Worm (Caenorhabditis elegans) whole organism, late embryonic: ENCODE data around the gene pot-2.
A peak's percentile ranks its signal among the peaks of the same experiment; 100 is the strongest.

Experiments
- F13H6.1 ChIP-seq: sonication (generic microtip); optimal IDR thresholded peaks from 2 replicates; lab custom pipeline; 2016; ENCODE audit warnings: missing genetic modification characterization, missing compliant biosample characterization
- K09A11.1 ChIP-seq: sonication (generic microtip); optimal IDR thresholded peaks from 2 replicates; lab custom pipeline; 2017; ENCODE audit warnings: antibody characterized with exemption, mild to moderate bottlenecking, missing genetic modification characterization, missing compliant biosample characterization; ENCODE audit not compliant: insufficient read depth
- Y22D7AL.16 ChIP-seq: sonication (generic microtip); optimal IDR thresholded peaks from 2 replicates; lab custom pipeline; 2016; ENCODE audit warnings: missing genetic modification characterization, missing compliant biosample characterization
- ahr-1 ChIP-seq: sonication (generic microtip); optimal IDR thresholded peaks from 2 replicates; lab custom pipeline; 2016; ENCODE audit warnings: missing genetic modification characterization, missing compliant biosample characterization
- ama-1 ChIP-seq: fragments of 150-350 bp; optimal IDR thresholded peaks from 2 replicates; lab custom pipeline; 2014
- ceh-14 ChIP-seq: sonication (generic microtip); optimal IDR thresholded peaks from 2 replicates; lab custom pipeline; 2016; ENCODE audit warnings: missing genotype, missing genetic modification characterization, missing compliant biosample characterization
- ceh-18 ChIP-seq: sonication (generic microtip); optimal IDR thresholded peaks from 2 replicates; lab custom pipeline; 2016; ENCODE audit warnings: missing genetic modification characterization, missing compliant biosample characterization
- ceh-2 ChIP-seq: sonication (generic microtip); optimal IDR thresholded peaks from 2 replicates; lab custom pipeline; 2016; ENCODE audit warnings: missing genotype, missing genetic modification characterization, missing compliant biosample characterization
- ceh-24 ChIP-seq: sonication (generic microtip); optimal IDR thresholded peaks from 2 replicates; lab custom pipeline; 2016; ENCODE audit warnings: mild to moderate bottlenecking, missing genetic modification characterization, missing compliant biosample characterization
- ceh-30 ChIP-seq: fragments of 150-350 bp; optimal IDR thresholded peaks from 2 replicates; lab custom pipeline; 2014; ENCODE audit warnings: missing biosample characterization, missing genetic modification characterization
- ceh-31 ChIP-seq: sonication (generic microtip); optimal IDR thresholded peaks from 2 replicates; lab custom pipeline; 2016; ENCODE audit warnings: missing genetic modification characterization, missing compliant biosample characterization
- ceh-48 ChIP-seq: sonication (generic microtip); optimal IDR thresholded peaks from 2 replicates; lab custom pipeline; 2016; ENCODE audit warnings: missing genetic modification characterization, inconsistent platforms, missing compliant biosample characterization
- ceh-6 ChIP-seq: fragments of 200-800 bp; sonication (Bioruptor generic); optimal IDR thresholded peaks from 2 replicates; lab custom pipeline; 2018; ENCODE audit warnings: mild to moderate bottlenecking, missing genetic modification characterization, missing compliant biosample characterization
- ceh-9 ChIP-seq: sonication (generic microtip); optimal IDR thresholded peaks from 2 replicates; lab custom pipeline; 2016; ENCODE audit warnings: mild to moderate bottlenecking, missing genetic modification characterization, inconsistent platforms, missing compliant biosample characterization
- dmd-4 ChIP-seq: sonication (generic microtip); optimal IDR thresholded peaks from 2 replicates; lab custom pipeline; 2016; ENCODE audit warnings: borderline replicate concordance, missing genetic modification characterization, missing compliant biosample characterization
- dve-1 ChIP-seq: sonication (generic microtip); optimal IDR thresholded peaks from 2 replicates; lab custom pipeline; 2017; ENCODE audit warnings: antibody characterized with exemption, mild to moderate bottlenecking, missing genetic modification characterization, missing compliant biosample characterization
- elt-2 ChIP-seq: sonication (generic microtip); optimal IDR thresholded peaks from 2 replicates; lab custom pipeline; 2016; ENCODE audit warnings: missing genetic modification reagents, missing genetic modification characterization, missing compliant biosample characterization
- ets-4 ChIP-seq: sonication (generic microtip); optimal IDR thresholded peaks from 2 replicates; lab custom pipeline; 2016; ENCODE audit warnings: missing genetic modification characterization, missing compliant biosample characterization
- fax-1 ChIP-seq: sonication (generic microtip); optimal IDR thresholded peaks from 2 replicates; lab custom pipeline; 2016; ENCODE audit warnings: missing genotype, missing genetic modification characterization, missing compliant biosample characterization
- fkh-10 ChIP-seq: fragments of 150-350 bp; optimal IDR thresholded peaks from 2 replicates; lab custom pipeline; 2014; ENCODE audit warnings: missing biosample characterization, missing genetic modification reagents, missing genetic modification characterization
- fkh-6 ChIP-seq: sonication (generic microtip); optimal IDR thresholded peaks from 2 replicates; lab custom pipeline; 2016; ENCODE audit warnings: missing genetic modification characterization, missing compliant biosample characterization
- gmeb-2 ChIP-seq: sonication (generic microtip); optimal IDR thresholded peaks from 2 replicates; lab custom pipeline; 2016; ENCODE audit warnings: missing genetic modification characterization, inconsistent platforms, missing compliant biosample characterization
- hlh-15 ChIP-seq: sonication (generic microtip); optimal IDR thresholded peaks from 2 replicates; lab custom pipeline; 2016; ENCODE audit warnings: missing genetic modification characterization, missing compliant biosample characterization
- hlh-30 ChIP-seq: sonication (generic microtip); optimal IDR thresholded peaks from 2 replicates; lab custom pipeline; 2017; ENCODE audit warnings: antibody characterized with exemption, missing genetic modification characterization, missing compliant biosample characterization; ENCODE audit not compliant: insufficient read depth
- lim-6 ChIP-seq: sonication (generic microtip); optimal IDR thresholded peaks from 2 replicates; lab custom pipeline; 2016; ENCODE audit warnings: missing genetic modification characterization, missing compliant biosample characterization
- lin-11 ChIP-seq: fragments of 200-800 bp; sonication (Bioruptor generic); optimal IDR thresholded peaks from 2 replicates; lab custom pipeline; 2018; ENCODE audit warnings: mild to moderate bottlenecking, missing genetic modification characterization, missing compliant biosample characterization
- madf-2 ChIP-seq: sonication (generic microtip); optimal IDR thresholded peaks from 2 replicates; lab custom pipeline; 2017; ENCODE audit warnings: missing genetic modification characterization, missing compliant biosample characterization
- mec-3 ChIP-seq: sonication (generic microtip); optimal IDR thresholded peaks from 2 replicates; lab custom pipeline; 2016; ENCODE audit warnings: borderline replicate concordance, missing genetic modification characterization, missing compliant biosample characterization
- nfya-1 ChIP-seq: sonication (generic microtip); optimal IDR thresholded peaks from 2 replicates; lab custom pipeline; 2017; ENCODE audit warnings: missing genetic modification characterization, mild to moderate bottlenecking, missing compliant biosample characterization, antibody characterized with exemption, moderate library complexity
- nhr-11 ChIP-seq: fragments of 150-350 bp; optimal IDR thresholded peaks from 2 replicates; lab custom pipeline; 2014; ENCODE audit warnings: missing biosample characterization, missing genetic modification characterization
- nhr-232 ChIP-seq: sonication (generic microtip); optimal IDR thresholded peaks from 2 replicates; lab custom pipeline; 2016; ENCODE audit warnings: missing genetic modification characterization, missing compliant biosample characterization
- npax-4 ChIP-seq: sonication (generic microtip); optimal IDR thresholded peaks from 2 replicates; lab custom pipeline; 2016; ENCODE audit warnings: missing genetic modification characterization, missing compliant biosample characterization
- pag-3 ChIP-seq: sonication (generic microtip); optimal IDR thresholded peaks from 2 replicates; lab custom pipeline; 2016; ENCODE audit warnings: missing compliant biosample characterization, missing genetic modification characterization, borderline replicate concordance
- pat-9 ChIP-seq: fragments of 200-800 bp; sonication (Bioruptor generic); optimal IDR thresholded peaks from 2 replicates; lab custom pipeline; 2018; ENCODE audit warnings: mild to moderate bottlenecking, missing genetic modification characterization, moderate library complexity, missing compliant biosample characterization
- pax-1 ChIP-seq: fragments of 150-350 bp; optimal IDR thresholded peaks from 2 replicates; lab custom pipeline; 2014; ENCODE audit warnings: missing biosample characterization, missing genetic modification characterization
- pha-2 ChIP-seq: sonication (generic microtip); optimal IDR thresholded peaks from 2 replicates; lab custom pipeline; 2017; ENCODE audit warnings: mild to moderate bottlenecking, missing genetic modification characterization, missing compliant biosample characterization
- pha-4 ChIP-seq: fragments of 150-350 bp; optimal IDR thresholded peaks from 2 replicates; lab custom pipeline; 2018; ENCODE audit warnings: missing biosample characterization, missing genetic modification reagents, missing genetic modification characterization
- sox-2 ChIP-seq: fragments of 200-800 bp; sonication (Bioruptor generic); IDR thresholded peaks from 2 replicates; pipeline ENCODE4 v1.3.6; 2022; ENCODE audit warnings: missing genetic modification reagents, missing genetic modification characterization, missing compliant biosample characterization
- syd-9 ChIP-seq: sonication (generic microtip); optimal IDR thresholded peaks from 2 replicates; lab custom pipeline; 2016; ENCODE audit warnings: mild to moderate bottlenecking, missing genetic modification characterization, moderate library complexity, missing compliant biosample characterization
- tbx-7 ChIP-seq: sonication (generic microtip); optimal IDR thresholded peaks from 2 replicates; lab custom pipeline; 2016; ENCODE audit warnings: missing genotype, missing genetic modification characterization, missing compliant biosample characterization
- ttx-3 ChIP-seq: sonication (generic microtip); optimal IDR thresholded peaks from 2 replicates; lab custom pipeline; 2016; ENCODE audit warnings: missing genetic modification reagents, missing genetic modification characterization, missing compliant biosample characterization
- unc-3 ChIP-seq, 2 experiments: fragments of 200-800 bp in 1 of 2; sonication (Bioruptor generic) in 1 of 2; sonication (generic microtip) in 1 of 2; conservative IDR thresholded peaks in 1 of 2; optimal IDR thresholded peaks in 1 of 2; 2 replicates each; pipeline versions ENCODE4 v1.3.6 to Lab custom; 2016 to 2022; ENCODE audit warnings: missing compliant biosample characterization in 2 of 2, missing genetic modification characterization in 2 of 2, missing genetic modification reagents in 1 of 2
- unc-55 ChIP-seq: sonication (generic microtip); optimal IDR thresholded peaks from 2 replicates; lab custom pipeline; 2017; ENCODE audit warnings: missing biosample characterization, missing genetic modification reagents, missing genetic modification characterization
- zip-5 ChIP-seq: sonication (generic microtip); optimal IDR thresholded peaks from 2 replicates; lab custom pipeline; 2016; ENCODE audit warnings: missing genetic modification characterization, missing compliant biosample characterization

The pot-2 gene

ce11 chrII:14534000-14534399, 10.0 kb downstream of the pot-2 start, which contains the start of gene C04H5.1:
Gene C04H5.1, plus strand, starts transcription at chrII:14534300.
- no peak for TF ChIP-seq elt-2 (tag; lab: Kevin White, UChicago)
- TF ChIP-seq ceh-6 (GFP tag; lab: Kevin White, UChicago): no peak
- no peak for TF ChIP-seq pha-4 (tag; lab: Kevin White, UChicago)
- TF ChIP-seq dmd-4 (tag; lab: Kevin White, UChicago): no peak
- TF ChIP-seq fax-1 (tag; lab: Kevin White, UChicago): no peak
- no peak for TF ChIP-seq ttx-3 (tag; lab: Kevin White, UChicago)
- no peak for TF ChIP-seq gmeb-2 (tag; lab: Kevin White, UChicago)
- TF ChIP-seq unc-3 (GFP tag; conservative IDR thresholded peaks at IDR 0.05; lab: Robert Waterston, UW): no peak
- TF ChIP-seq unc-3 (tag; optimal IDR thresholded peaks at IDR 0.05; lab: Kevin White, UChicago): no peak
- no peak for TF ChIP-seq ceh-2 (tag; lab: Kevin White, UChicago)
- TF ChIP-seq mec-3 (tag; lab: Kevin White, UChicago): no peak
- TF ChIP-seq fkh-6 (tag; lab: Kevin White, UChicago): no peak
- TF ChIP-seq F13H6.1 (tag; lab: Kevin White, UChicago): no peak
- TF ChIP-seq, all 69 proteins: peak for 0

ce11 chrII:14537728-14538127, 13.8 kb downstream of the pot-2 start, which contains the start of the genes clec-147 and C04H5.7:
Gene clec-147, minus strand, starts transcription at chrII:14537828.
Gene C04H5.7, plus strand, starts transcription at chrII:14537946.
- TF ChIP-seq ama-1 (lab: Kevin White, UChicago): no peak
- no peak for TF ChIP-seq lin-11
- no peak for TF ChIP-seq ceh-24 (tag; lab: Kevin White, UChicago)
- no peak for TF ChIP-seq ceh-30 (tag; lab: Kevin White, UChicago)
- no peak for TF ChIP-seq hlh-15
- no peak for TF ChIP-seq pha-4 (tag; lab: Kevin White, UChicago)
- TF ChIP-seq fax-1 (tag; lab: Kevin White, UChicago): no peak
- no peak for TF ChIP-seq dve-1 (tag; lab: Kevin White, UChicago)
- TF ChIP-seq sox-2 (GFP tag; lab: Robert Waterston, UW): no peak
- TF ChIP-seq ceh-14: no peak
- no peak for TF ChIP-seq Y22D7AL.16
- TF ChIP-seq ceh-9 (tag; lab: Kevin White, UChicago): no peak
- no peak for TF ChIP-seq K09A11.1
- no peak for TF ChIP-seq pax-1 (tag; lab: Kevin White, UChicago)
- TF ChIP-seq nfya-1 (tag; lab: Kevin White, UChicago): no peak
- TF ChIP-seq, all 69 proteins: peak for 0

- TF ChIP-seq pag-3 (no peak), elt-2 (tag; lab: Kevin White, UChicago) (peak; percentile 44)
Observed at ce11 chrII:14540551-14540950, 16.6 kb downstream of the pot-2 start.

ce11 chrII:14548691-14549090, 24.7 kb downstream of the pot-2 start, which contains the start of gene gcy-29:
Gene gcy-29, minus strand, starts transcription at chrII:14548791.
- TF ChIP-seq npax-4 (tag; lab: Kevin White, UChicago) (no peak), hlh-30 (tag; lab: Kevin White, UChicago) (no peak), ets-4 (no peak), fkh-10 (GFP tag; lab: Kevin White, UChicago) (no peak), ahr-1 (tag; lab: Kevin White, UChicago) (no peak), ama-1 (lab: Kevin White, UChicago) (no peak), mec-3 (tag; lab: Kevin White, UChicago) (no peak), nhr-232 (tag; lab: Kevin White, UChicago) (no peak), unc-55 (GFP tag; lab: Kevin White, UChicago) (no peak), Y22D7AL.16 (no peak), sox-2 (GFP tag; lab: Robert Waterston, UW) (no peak)

ce11 chrII:14550613-14551012, 26.6 kb downstream of the pot-2 start, which contains the start of gene nlp-41:
Gene nlp-41, plus strand, starts transcription at chrII:14550913.
- TF ChIP-seq nhr-232 (tag; lab: Kevin White, UChicago) (no peak), ceh-18 (tag; lab: Kevin White, UChicago) (no peak), madf-2 (tag; lab: Kevin White, UChicago) (no peak), ceh-48 (no peak), ets-4 (no peak), ceh-31 (tag; lab: Kevin White, UChicago) (no peak), syd-9 (tag; lab: Kevin White, UChicago) (no peak), gmeb-2 (tag; lab: Kevin White, UChicago) (no peak), pha-2 (tag; lab: Kevin White, UChicago) (no peak), zip-5 (tag; lab: Kevin White, UChicago) (no peak), ceh-6 (GFP tag; lab: Kevin White, UChicago) (no peak), pat-9 (tag; lab: Kevin White, UChicago) (no peak), lim-6 (tag; lab: Kevin White, UChicago) (no peak), tbx-7 (tag; lab: Kevin White, UChicago) (no peak), elt-2 (tag; lab: Kevin White, UChicago) (no peak), K09A11.1 (no peak), nhr-11 (tag; lab: Kevin White, UChicago) (no peak)
